Fruit fly (Drosophila melanogaster) whole organism: ENCODE measurements around the gene CG11755.

Experiments used
- CG8478 ChIP-seq: fragments of >200 bp; optimal IDR thresholded peaks from 2 replicates; lab custom pipeline; 2018; ENCODE audit warnings: inconsistent platforms
- Dll ChIP-seq: fragments of >200 bp; optimal IDR thresholded peaks from 2 replicates; lab custom pipeline; 2017
- pan ChIP-seq: fragments of >200 bp; optimal IDR thresholded peaks from 2 replicates; lab custom pipeline; 2017
- psq ChIP-seq: fragments of >200 bp; optimal IDR thresholded peaks from 2 replicates; lab custom pipeline; 2017
- usp ChIP-seq: fragments of >200 bp; optimal IDR thresholded peaks from 2 replicates; lab custom pipeline; 2017; ENCODE audit warnings: missing biosample characterization, missing genetic modification characterization, mixed read lengths

DNA sequence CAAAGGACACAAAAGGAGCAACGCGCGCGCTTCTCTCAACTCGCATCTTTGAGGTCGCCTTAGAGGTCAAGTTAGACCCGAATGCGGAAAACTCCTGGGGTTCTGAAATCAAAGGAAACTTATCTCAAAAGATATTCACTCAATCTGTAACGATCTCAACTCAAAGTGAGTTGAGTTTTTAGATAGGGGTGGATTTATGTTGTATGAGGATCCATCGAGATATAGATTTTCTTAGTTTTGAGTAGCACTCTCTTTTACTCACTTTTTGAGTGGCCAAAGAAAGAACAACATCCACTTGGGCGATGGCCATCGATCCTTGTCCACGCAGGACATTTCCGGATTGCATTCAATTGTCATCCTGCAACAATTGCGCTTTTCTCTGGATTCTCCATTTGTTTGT, 3.9 kb downstream of the CG11755 start:
- TF ChIP-seq pan (no peak), Dll (no peak), usp (GFP tag; lab: Kevin White, UChicago) (no peak), psq (lab: Kevin White, UChicago) (no peak), CG8478 (lab: Kevin White, UChicago) (no peak)
